Fruit fly (Drosophila melanogaster) whole organism, prepupa: Measurements from ENCODE around the gene sqd.

Experiments used
- Blimp-1 ChIP-seq: fragments of 200-800 bp; sonication (Bioruptor generic); optimal IDR thresholded peaks from 3 replicates; lab custom pipeline; 2017; ENCODE audit warnings: missing biosample characterization, missing genetic modification characterization, mild to moderate bottlenecking, moderate library complexity, missing genetic modification reagents
- CG10631 ChIP-seq: fragments of 200-800 bp; sonication (Bioruptor generic); optimal IDR thresholded peaks from 2 replicates; lab custom pipeline; 2016; ENCODE audit warnings: missing biosample characterization, missing genetic modification characterization
- CG10669 ChIP-seq: fragments of 200-800 bp; sonication (Bioruptor generic); optimal IDR thresholded peaks from 3 replicates; lab custom pipeline; 2018; ENCODE audit warnings: missing biosample characterization, mild to moderate bottlenecking, missing genetic modification characterization, moderate library complexity
- CG15336 ChIP-seq: fragments of 200-800 bp; sonication (Bioruptor generic); IDR thresholded peaks from 2 replicates; pipeline ENCODE4 v1.3.6; 2022; ENCODE audit warnings: missing biosample characterization, missing genetic modification characterization
- CG1621 ChIP-seq: fragments of 200-800 bp; sonication (Bioruptor generic); optimal IDR thresholded peaks from 3 replicates; lab custom pipeline; 2018; ENCODE audit warnings: missing biosample characterization, mild to moderate bottlenecking, missing genetic modification characterization
- CG16779 ChIP-seq: fragments of 200-800 bp; sonication (Bioruptor generic); optimal IDR thresholded peaks from 3 replicates; lab custom pipeline; 2017; ENCODE audit warnings: missing biosample characterization, mild to moderate bottlenecking, missing genetic modification characterization
- CG3032 ChIP-seq: fragments of 200-800 bp; optimal IDR thresholded peaks from 2 replicates; lab custom pipeline; 2019; ENCODE audit warnings: missing biosample characterization, mild to moderate bottlenecking, missing genetic modification characterization, moderate library complexity
- CG31627 ChIP-seq: fragments of 200-800 bp; sonication (Bioruptor generic); optimal IDR thresholded peaks from 3 replicates; lab custom pipeline; 2016; ENCODE audit warnings: missing biosample characterization, missing genetic modification characterization
- CG32006 ChIP-seq: fragments of 200-800 bp; sonication (Bioruptor generic); optimal IDR thresholded peaks from 3 replicates; lab custom pipeline; 2017; ENCODE audit warnings: missing biosample characterization, mild to moderate bottlenecking, missing genetic modification characterization
- CG34406 ChIP-seq: fragments of 200-800 bp; sonication (Bioruptor generic); optimal IDR thresholded peaks from 3 replicates; lab custom pipeline; 2016; ENCODE audit warnings: missing biosample characterization, missing genetic modification characterization
- CG3919 ChIP-seq: fragments of 200-800 bp; sonication (Bioruptor generic); optimal IDR thresholded peaks from 3 replicates; lab custom pipeline; 2016; ENCODE audit warnings: missing biosample characterization, missing genetic modification characterization
- CG4318 ChIP-seq: fragments of 200-800 bp; sonication (Bioruptor generic); optimal IDR thresholded peaks from 3 replicates; lab custom pipeline; 2017; ENCODE audit warnings: missing biosample characterization, mild to moderate bottlenecking, missing genetic modification characterization
- CG6163 ChIP-seq: fragments of 200-800 bp; sonication (Bioruptor generic); IDR thresholded peaks from 3 replicates; pipeline ENCODE4 v1.3.6; 2022; ENCODE audit warnings: missing biosample characterization, missing genetic modification characterization
- CG6792 ChIP-seq: fragments of 200-800 bp; sonication (Bioruptor generic); optimal IDR thresholded peaks from 3 replicates; lab custom pipeline; 2016; ENCODE audit warnings: missing biosample characterization, missing genetic modification characterization
- CG6808 ChIP-seq: fragments of 200-800 bp; sonication (Bioruptor generic); optimal IDR thresholded peaks from 3 replicates; lab custom pipeline; 2017; ENCODE audit warnings: missing biosample characterization, missing genetic modification characterization, mild to moderate bottlenecking, moderate library complexity, missing genetic modification reagents
- CG6854 ChIP-seq: fragments of 200-800 bp; sonication (Bioruptor generic); optimal IDR thresholded peaks from 2 replicates; lab custom pipeline; 2017; ENCODE audit warnings: missing biosample characterization, mild to moderate bottlenecking, missing genetic modification characterization
- CG7368 ChIP-seq: fragments of 200-800 bp; sonication (Bioruptor generic); optimal IDR thresholded peaks from 3 replicates; lab custom pipeline; 2016; ENCODE audit warnings: missing biosample characterization, missing genetic modification characterization
- CG8119 ChIP-seq: fragments of 200-800 bp; sonication (Bioruptor generic); IDR thresholded peaks from 3 replicates; pipeline ENCODE4 v1.3.6; 2022; ENCODE audit warnings: missing biosample characterization, missing genetic modification characterization
- CG8632 ChIP-seq: fragments of 200-800 bp; sonication (Bioruptor generic); optimal IDR thresholded peaks from 3 replicates; lab custom pipeline; 2016; ENCODE audit warnings: missing biosample characterization, missing genetic modification characterization
- CG9139 ChIP-seq: fragments of 200-800 bp; sonication (Bioruptor generic); optimal IDR thresholded peaks from 3 replicates; lab custom pipeline; 2017; ENCODE audit warnings: missing biosample characterization, mild to moderate bottlenecking, missing genetic modification characterization
- Eip75B ChIP-seq: fragments of 200-800 bp; sonication (Bioruptor generic); optimal IDR thresholded peaks from 3 replicates; lab custom pipeline; 2016; ENCODE audit warnings: missing biosample characterization, missing genetic modification characterization
- Eip93F ChIP-seq: fragments of 200-800 bp; sonication (Bioruptor generic); optimal IDR thresholded peaks from 2 replicates; lab custom pipeline; 2016; ENCODE audit warnings: missing biosample characterization, mild to moderate bottlenecking, missing genetic modification characterization
- Ets96B ChIP-seq: fragments of 200-800 bp; optimal IDR thresholded peaks from 2 replicates; lab custom pipeline; 2019; ENCODE audit warnings: missing biosample characterization, mild to moderate bottlenecking, missing genetic modification characterization, moderate library complexity
- Gug ChIP-seq: fragments of 200-800 bp; sonication (Bioruptor generic); IDR thresholded peaks from 2 replicates; pipeline ENCODE4 v1.3.6; 2022; ENCODE audit warnings: missing biosample characterization, missing genetic modification characterization
- Hr38 ChIP-seq: sonication (Bioruptor generic); optimal IDR thresholded peaks from 2 replicates; lab custom pipeline; 2016; ENCODE audit warnings: missing biosample characterization, missing genetic modification characterization
- Hr39 ChIP-seq: fragments of 200-800 bp; sonication (Bioruptor generic); optimal IDR thresholded peaks from 2 replicates; lab custom pipeline; 2016; ENCODE audit warnings: missing biosample characterization, missing genetic modification characterization
- Hr4 ChIP-seq: fragments of 200-800 bp; sonication (Bioruptor generic); optimal IDR thresholded peaks from 3 replicates; lab custom pipeline; 2016; ENCODE audit warnings: missing biosample characterization, missing genetic modification characterization
- Lpt ChIP-seq: fragments of 200-800 bp; sonication (Bioruptor generic); optimal IDR thresholded peaks from 3 replicates; lab custom pipeline; 2016; ENCODE audit warnings: missing biosample characterization, missing genetic modification characterization
- OdsH ChIP-seq: fragments of 200-800 bp; sonication (Bioruptor generic); optimal IDR thresholded peaks from 3 replicates; lab custom pipeline; 2016; ENCODE audit warnings: missing biosample characterization, missing genetic modification characterization
- Smox ChIP-seq: fragments of 200-800 bp; sonication (Bioruptor generic); optimal IDR thresholded peaks from 3 replicates; lab custom pipeline; 2016; ENCODE audit warnings: missing biosample characterization, missing genetic modification characterization
- Sox102F ChIP-seq: fragments of 200-800 bp; sonication (Bioruptor generic); optimal IDR thresholded peaks from 2 replicates; lab custom pipeline; 2016; ENCODE audit warnings: missing biosample characterization, mild to moderate bottlenecking, missing genetic modification characterization
- Sox14 ChIP-seq: fragments of 200-800 bp; sonication (Bioruptor generic); optimal IDR thresholded peaks from 3 replicates; lab custom pipeline; 2016; ENCODE audit warnings: missing biosample characterization, missing genetic modification characterization
- Sox15 ChIP-seq: fragments of 200-800 bp; sonication (Bioruptor generic); optimal IDR thresholded peaks from 3 replicates; lab custom pipeline; 2016; ENCODE audit warnings: missing biosample characterization, missing genetic modification characterization
- achi ChIP-seq: fragments of 200-800 bp; sonication (Bioruptor generic); optimal IDR thresholded peaks from 3 replicates; lab custom pipeline; 2016; ENCODE audit warnings: missing biosample characterization, missing genetic modification characterization
- cyc ChIP-seq: fragments of 200-800 bp; sonication (Bioruptor generic); optimal IDR thresholded peaks from 3 replicates; lab custom pipeline; 2016; ENCODE audit warnings: missing biosample characterization, missing genetic modification characterization
- dac ChIP-seq: fragments of 200-800 bp; sonication (Bioruptor generic); optimal IDR thresholded peaks from 2 replicates; lab custom pipeline; 2017; ENCODE audit warnings: missing biosample characterization, mild to moderate bottlenecking, missing genetic modification characterization
- eg ChIP-seq: fragments of 200-800 bp; sonication (Bioruptor generic); IDR thresholded peaks from 3 replicates; pipeline ENCODE4 v1.3.6; 2022; ENCODE audit warnings: missing biosample characterization, missing genetic modification characterization
- esn ChIP-seq: fragments of 200-800 bp; sonication (Bioruptor generic); optimal IDR thresholded peaks from 2 replicates; lab custom pipeline; 2016; ENCODE audit warnings: missing biosample characterization, mild to moderate bottlenecking, missing genetic modification characterization, moderate library complexity
- fd59A ChIP-seq: fragments of 200-800 bp; sonication (Bioruptor generic); optimal IDR thresholded peaks from 2 replicates; lab custom pipeline; 2017; ENCODE audit warnings: missing biosample characterization, mild to moderate bottlenecking, missing genetic modification characterization, missing genetic modification reagents
- fd85E ChIP-seq: fragments of 200-800 bp; sonication (Bioruptor generic); optimal IDR thresholded peaks from 3 replicates; lab custom pipeline; 2016; ENCODE audit warnings: missing biosample characterization, missing genetic modification characterization
- fkh ChIP-seq: fragments of 200-800 bp; sonication (Bioruptor generic); optimal IDR thresholded peaks from 3 replicates; lab custom pipeline; 2017; ENCODE audit warnings: missing biosample characterization, mild to moderate bottlenecking, missing genetic modification characterization, moderate library complexity
- lz ChIP-seq: fragments of 200-800 bp; sonication (Bioruptor generic); optimal IDR thresholded peaks from 3 replicates; lab custom pipeline; 2016; ENCODE audit warnings: missing biosample characterization, missing genetic modification characterization
- net ChIP-seq: fragments of 200-800 bp; sonication (Bioruptor generic); optimal IDR thresholded peaks from 3 replicates; lab custom pipeline; 2016; ENCODE audit warnings: missing biosample characterization, missing genetic modification characterization
- pdm3 ChIP-seq: fragments of 200-800 bp; sonication (Bioruptor generic); optimal IDR thresholded peaks from 3 replicates; lab custom pipeline; 2016; ENCODE audit warnings: missing biosample characterization, missing genetic modification characterization
- salr ChIP-seq, 2 experiments: fragments of 200-800 bp; sonication (Bioruptor generic); optimal IDR thresholded peaks; 3 replicates each; lab custom pipeline; 2016 to 2018; ENCODE audit warnings: missing biosample characterization in 2 of 2, missing genetic modification characterization in 2 of 2, mild to moderate bottlenecking in 1 of 2
- spab ChIP-seq: fragments of 200-800 bp; sonication (Bioruptor generic); optimal IDR thresholded peaks from 2 replicates; lab custom pipeline; 2017; ENCODE audit warnings: missing biosample characterization, mild to moderate bottlenecking, missing genetic modification characterization, missing genetic modification reagents
- svp ChIP-seq: fragments of 200-800 bp; sonication (Bioruptor generic); peaks from one replicate; lab custom pipeline; 2016; ENCODE audit warnings: missing biosample characterization, missing genetic modification characterization
- topi ChIP-seq: fragments of 200-800 bp; sonication (Bioruptor generic); optimal IDR thresholded peaks from 3 replicates; lab custom pipeline; 2016; ENCODE audit warnings: missing biosample characterization, missing genetic modification characterization

The sqd gene

DNA sequence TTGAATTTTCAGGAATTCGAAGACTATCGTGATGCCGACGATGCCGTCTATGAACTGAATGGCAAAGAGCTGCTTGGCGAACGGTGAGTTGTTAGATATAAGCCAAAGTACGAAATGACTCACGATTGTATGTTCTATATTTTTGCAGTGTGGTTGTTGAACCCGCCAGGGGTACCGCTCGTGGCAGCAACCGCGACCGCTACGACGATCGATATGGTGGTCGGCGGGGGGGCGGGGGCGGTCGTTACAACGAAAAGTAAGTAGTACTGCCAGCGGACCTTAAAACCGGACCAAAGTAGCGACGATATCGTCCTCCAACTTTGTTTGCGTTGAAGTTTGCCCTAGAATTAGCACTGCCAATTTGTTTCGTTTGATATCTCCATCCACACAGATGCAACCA lies 16.0 kb upstream of the sqd start:
- no peak for TF ChIP-seq CG10669
- no peak for TF ChIP-seq Lpt
- TF ChIP-seq CG3919 (GFP tag; lab: Kevin White, UChicago), result no peak
- no peak for TF ChIP-seq CG1621 (tag; lab: Kevin White, UChicago)
- TF ChIP-seq Smox, result no peak
- no peak for TF ChIP-seq OdsH (GFP tag; lab: Kevin White, UChicago)
- no peak for TF ChIP-seq pdm3 (GFP tag; lab: Kevin White, UChicago)
- no peak for TF ChIP-seq Gug (GFP tag; lab: Robert Waterston, UW)
- TF ChIP-seq CG6792 (GFP tag; lab: Kevin White, UChicago), result no peak
- no peak for TF ChIP-seq Sox14 (GFP tag; lab: Kevin White, UChicago)

- TF ChIP-seq CG15336 (GFP tag; lab: Robert Waterston, UW) (peak; percentile 44; the same call in 1 of the 2 replicates), CG6854 (GFP tag; lab: Kevin White, UChicago) (peak; percentile 83), Sox102F (GFP tag; lab: Kevin White, UChicago) (peak; percentile 70), CG6792 (GFP tag; lab: Kevin White, UChicago) (peak; percentile 14), fd85E (GFP tag; lab: Kevin White, UChicago) (peak; percentile 64), CG4318 (no peak), fkh (GFP tag; lab: Kevin White, UChicago) (no peak), Lpt (no peak), CG3032 (tag; lab: Kevin White, UChicago) (peak; percentile 7), achi (GFP tag; lab: Kevin White, UChicago) (peak; percentile 99), topi (GFP tag; lab: Kevin White, UChicago) (peak; percentile 70), Hr4 (peak; percentile 22), CG6808 (GFP tag; lab: Kevin White, UChicago) (peak; percentile 66), CG10631 (GFP tag; lab: Kevin White, UChicago) (no peak), salr (GFP tag; optimal IDR thresholded peaks at IDR 0.05; lab: Kevin White, UChicago) (peak; percentile 30 to 44), Eip93F (no peak), Blimp-1 (GFP tag; lab: Kevin White, UChicago) (peak; percentile 94), CG9139 (GFP tag; lab: Kevin White, UChicago) (peak; percentile 59), CG6163 (peak; percentile 58; the same call in 1 of the 3 replicates), CG31627 (GFP tag; lab: Kevin White, UChicago) (peak; percentile 66), Gug (GFP tag; lab: Robert Waterston, UW) (no peak), CG32006 (peak; percentile 52), Sox15 (peak; percentile 26), net (GFP tag; lab: Kevin White, UChicago) (peak; percentile 68), cyc (GFP tag; lab: Kevin White, UChicago) (peak; percentile 53), CG8632 (GFP tag; lab: Kevin White, UChicago) (peak; percentile 58), CG7368 (GFP tag; lab: Kevin White, UChicago) (peak; percentile 52), CG8119 (GFP tag; lab: Robert Waterston, UW) (no peak), CG3919 (GFP tag; lab: Kevin White, UChicago) (peak; percentile 69), Smox (no peak), svp (GFP tag; lab: Kevin White, UChicago) (peak; percentile 45), spab (GFP tag; lab: Kevin White, UChicago) (no peak), Ets96B (tag; lab: Kevin White, UChicago) (peak; percentile 3), CG16779 (tag; lab: Kevin White, UChicago) (peak; percentile 66), fd59A (GFP tag; lab: Kevin White, UChicago) (peak; percentile 2), dac (GFP tag; lab: Kevin White, UChicago) (no peak), pdm3 (GFP tag; lab: Kevin White, UChicago) (peak; percentile 51), eg (peak; percentile 62; the same call in 2 of the 3 replicates), Hr39 (GFP tag; lab: Kevin White, UChicago) (peak; percentile 59), Eip75B (peak; percentile 55), Hr38 (no peak), esn (GFP tag; lab: Kevin White, UChicago) (peak; percentile 75), lz (GFP tag; lab: Kevin White, UChicago) (peak; percentile 68), CG34406 (GFP tag; lab: Kevin White, UChicago) (peak; percentile 69)
These were observed 15.0 kb upstream of the sqd start, which contains the start of gene B52 for dm6 chr3R:13660924-13661659. Gene B52 (plus strand): TSS chr3R:13661311.
